Worm (Caenorhabditis elegans): ENCODE data around the gene H23L24.4.

H23L24.4 gene

DNA sequence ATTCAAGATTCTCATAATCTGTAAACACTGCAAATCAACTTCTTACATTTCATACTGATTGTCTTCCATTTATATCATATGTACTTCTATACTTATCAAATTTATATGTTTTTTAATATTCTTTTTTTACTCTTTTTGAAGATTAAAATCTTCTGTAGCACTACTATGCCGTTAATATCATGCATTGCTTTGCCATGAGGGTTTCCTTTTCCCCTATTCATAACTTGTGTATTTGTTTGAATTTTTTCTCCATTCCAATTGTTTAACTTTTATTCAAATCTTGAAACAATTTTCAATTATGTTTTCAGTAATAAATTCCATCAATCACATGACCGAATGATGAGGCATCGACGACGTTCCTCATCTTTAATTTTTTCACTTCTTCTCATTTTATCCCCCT is 36.8 kb downstream of the H23L24.4 start, which contains the start of gene cdh-5:
Gene cdh-5, plus strand, starts transcription at position 301 of the 400 bp plus-strand sequence.
- TF ChIP-seq elt-1 (tag; optimal IDR thresholded peaks at IDR 0.05) = no peak
- no peak for TF ChIP-seq elt-2 (tag; optimal IDR thresholded peaks at IDR 0.05)
- no peak for TF ChIP-seq fos-1 (tag; optimal IDR thresholded peaks at IDR 0.05)
- no peak for TF ChIP-seq ceh-16 (tag; optimal IDR thresholded peaks at IDR 0.05)
- TF ChIP-seq ztf-11 (tag; optimal IDR thresholded peaks at IDR 0.05) = no peak
- no peak for TF ChIP-seq nhr-11 (tag; optimal IDR thresholded peaks at IDR 0.05)
- no peak for TF ChIP-seq lin-15B (tag; optimal IDR thresholded peaks at IDR 0.05)
- TF ChIP-seq unc-39 (tag; optimal IDR thresholded peaks at IDR 0.05) = no peak
- no peak for TF ChIP-seq pqm-1 (tag; optimal IDR thresholded peaks at IDR 0.05)
- no peak for TF ChIP-seq ZK546.5 (tag; optimal IDR thresholded peaks at IDR 0.05)
- TF ChIP-seq nhr-76 (tag; optimal IDR thresholded peaks at IDR 0.05) = no peak

DNA sequence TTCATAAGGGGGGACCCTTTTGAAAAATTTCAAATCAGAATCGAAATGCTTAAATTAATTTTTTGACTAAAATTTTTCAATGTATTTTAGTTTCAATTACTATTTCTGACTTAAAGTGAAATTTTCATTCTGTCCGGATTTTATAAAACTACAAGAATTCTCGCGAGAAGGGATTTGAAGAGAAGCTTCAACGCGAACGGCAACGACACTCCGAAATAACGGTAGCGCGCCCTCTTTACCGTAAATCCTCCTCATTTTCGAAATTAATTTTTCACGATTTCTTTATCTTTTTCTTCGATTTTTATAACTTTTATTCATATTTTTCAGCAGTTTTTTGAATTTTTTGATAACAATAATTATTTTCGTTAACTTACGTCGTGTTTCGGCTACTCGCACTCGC is 39.6 kb downstream of the H23L24.4 start:
- TF ChIP-seq egl-27 (tag; optimal IDR thresholded peaks at IDR 0.05) (no peak), R02D3.7 (tag; optimal IDR thresholded peaks at IDR 0.05) (peak; percentile 79)

DNA sequence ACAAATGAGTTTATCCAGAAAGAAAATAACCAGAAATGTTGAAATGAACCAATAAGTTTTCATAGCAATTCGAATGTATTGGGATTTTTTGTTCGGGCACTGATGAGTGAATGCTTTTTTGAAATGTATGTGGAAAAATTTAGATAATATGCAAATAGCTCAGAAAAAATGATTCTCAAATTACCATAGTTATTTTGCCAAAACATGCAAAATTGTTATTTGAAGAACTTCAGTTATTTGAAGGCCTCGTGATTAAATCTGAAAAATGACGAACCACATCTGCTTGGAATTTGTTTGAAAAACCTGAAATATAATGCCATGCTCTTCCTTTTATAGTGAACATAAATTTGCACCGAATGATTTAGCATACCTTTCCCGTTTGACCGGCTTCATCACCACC is 47.3 kb downstream of the H23L24.4 start, which contains the start of gene C49C8.6:
Gene C49C8.6, minus strand, starts transcription at position 101 of the 400 bp plus-strand sequence.
- no peak for TF ChIP-seq hmg-11 (tag; optimal IDR thresholded peaks at IDR 0.05)
- no peak for TF ChIP-seq fos-1 (tag; optimal IDR thresholded peaks at IDR 0.05)
- no peak for TF ChIP-seq sea-2 (GFP tag; optimal IDR thresholded peaks at IDR 0.05)
- no peak for TF ChIP-seq ama-1 (optimal IDR thresholded peaks at IDR 0.05)
- TF ChIP-seq daf-12 (tag; optimal IDR thresholded peaks at IDR 0.05) = no peak
- no peak for TF ChIP-seq lsy-12 (tag; optimal IDR thresholded peaks at IDR 0.05)
- TF ChIP-seq unc-39 (tag; optimal IDR thresholded peaks at IDR 0.05) = no peak
- no peak for TF ChIP-seq ceh-28 (tag; optimal IDR thresholded peaks at IDR 0.05)
- TF ChIP-seq ztf-4 (tag; optimal IDR thresholded peaks at IDR 0.05) = no peak
- no peak for TF ChIP-seq egl-27 (tag; optimal IDR thresholded peaks at IDR 0.05)
- no peak for TF ChIP-seq nhr-11 (tag; optimal IDR thresholded peaks at IDR 0.05)
- no peak for TF ChIP-seq ceh-82 (tag; optimal IDR thresholded peaks at IDR 0.05)
- no peak for TF ChIP-seq jun-1 (tag; optimal IDR thresholded peaks at IDR 0.05)
- no peak for TF ChIP-seq elt-1 (tag; optimal IDR thresholded peaks at IDR 0.05)
- no peak for TF ChIP-seq fkh-2 (tag; optimal IDR thresholded peaks at IDR 0.05)

DNA sequence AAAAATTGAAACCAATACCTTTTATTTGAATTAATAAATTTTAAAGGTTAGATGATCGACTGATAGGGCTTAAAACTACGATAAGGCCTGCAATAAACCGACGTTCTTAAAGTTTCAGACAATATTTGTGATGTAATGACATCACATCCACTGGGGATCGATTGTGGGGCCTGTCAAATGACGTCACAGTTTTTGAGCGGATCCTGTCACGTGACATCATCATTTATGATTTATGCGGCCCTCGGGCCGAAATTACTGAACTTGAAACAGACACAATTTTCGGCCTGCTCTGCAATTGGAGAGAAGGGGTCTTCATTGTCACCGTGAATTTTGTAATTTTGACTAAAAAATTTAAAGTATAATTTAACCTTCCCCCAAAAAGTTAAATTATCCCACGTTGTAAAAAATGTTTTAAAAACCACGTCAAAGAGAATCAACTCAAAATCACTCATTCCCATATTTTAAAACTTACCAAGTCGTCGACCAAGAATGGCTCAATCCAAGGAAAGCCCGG is 51.2 kb downstream of the H23L24.4 start, which contains the start of gene C49C8.1:
Gene C49C8.1, plus strand, starts transcription at position 464 of the 514 bp plus-strand sequence.
- TF ChIP-seq nfya-1 (tag; optimal IDR thresholded peaks at IDR 0.05; ENCODE audit: insufficient read depth) = no peak
- TF ChIP-seq nhr-67 (tag; optimal IDR thresholded peaks at IDR 0.05) = no peak
- TF ChIP-seq ZK546.5 (tag; optimal IDR thresholded peaks at IDR 0.05) = no peak
- TF ChIP-seq elt-2 (tag; optimal IDR thresholded peaks at IDR 0.05) = peak; percentile 30
- TF ChIP-seq eor-1 (tag; optimal IDR thresholded peaks at IDR 0.05) = no peak
- no peak for TF ChIP-seq elt-1 (tag; optimal IDR thresholded peaks at IDR 0.05)
- TF ChIP-seq mml-1 (tag; optimal IDR thresholded peaks at IDR 0.05) = no peak

DNA sequence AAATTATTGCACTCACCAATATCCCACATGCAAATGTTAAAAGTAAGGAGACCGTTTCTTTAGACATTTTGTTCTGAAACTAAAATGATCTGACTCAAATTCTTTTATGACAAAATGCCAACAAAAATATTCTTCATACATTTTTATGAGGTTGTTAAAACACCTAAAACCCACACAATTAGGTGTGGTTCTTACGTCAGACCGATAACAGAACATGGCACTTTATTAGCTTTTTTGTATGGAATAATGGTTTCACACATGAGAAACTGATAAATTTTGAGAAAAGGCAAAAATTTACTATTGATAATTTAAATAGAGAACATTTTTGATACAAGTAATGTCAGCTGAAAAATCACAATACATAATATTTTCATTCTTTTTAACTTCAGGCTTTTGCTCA is 51.8 kb downstream of the H23L24.4 start, which contains the start of gene C49C8.5:
Gene C49C8.5, minus strand, starts transcription at position 73 of the 400 bp plus-strand sequence.
- TF ChIP-seq elt-3 (tag; optimal IDR thresholded peaks at IDR 0.05) = no peak
- TF ChIP-seq elt-2 (tag; optimal IDR thresholded peaks at IDR 0.05) = peak; percentile 54
- TF ChIP-seq nhr-28 (tag; optimal IDR thresholded peaks at IDR 0.05) = no peak
- TF ChIP-seq R02D3.7 (tag; optimal IDR thresholded peaks at IDR 0.05) = no peak
- TF ChIP-seq ceh-28 (tag; optimal IDR thresholded peaks at IDR 0.05) = no peak
- peak; percentile 20 for TF ChIP-seq pqm-1 (tag; optimal IDR thresholded peaks at IDR 0.05)
- TF ChIP-seq zag-1 (tag; optimal IDR thresholded peaks at IDR 0.05) = no peak
- no peak for TF ChIP-seq nhr-23 (tag; optimal IDR thresholded peaks at IDR 0.05)
- TF ChIP-seq ZK546.5 (tag; optimal IDR thresholded peaks at IDR 0.05) = no peak
- no peak for TF ChIP-seq lin-39 (tag; optimal IDR thresholded peaks at IDR 0.05)
- no peak for TF ChIP-seq unc-39 (tag; optimal IDR thresholded peaks at IDR 0.05)
- TF ChIP-seq sea-2 (GFP tag; optimal IDR thresholded peaks at IDR 0.05) = no peak
- no peak for TF ChIP-seq aly-2 (tag; optimal IDR thresholded peaks at IDR 0.05)

All from whole organism, L3 larva.